Fruit fly (Drosophila melanogaster) whole organism, adult: Measurements from ENCODE around the gene Orct.

Experiments
- CG11617 ChIP-seq: fragments of 200-800 bp; sonication (Bioruptor generic); optimal IDR thresholded peaks from 2 replicates; lab custom pipeline; 2017; ENCODE audit warnings: mild to moderate bottlenecking, missing biosample characterization, missing genetic modification reagents, missing genetic modification characterization
- CG12768 ChIP-seq: fragments of 200-800 bp; sonication (Bioruptor generic); optimal IDR thresholded peaks from 2 replicates; lab custom pipeline; 2017; ENCODE audit warnings: missing biosample characterization, missing genetic modification characterization, mild to moderate bottlenecking, moderate library complexity, missing genetic modification reagents
- CG14711 ChIP-seq: fragments of 200-800 bp; sonication (Bioruptor generic); optimal IDR thresholded peaks from 2 replicates; lab custom pipeline; 2018; ENCODE audit warnings: missing biosample characterization, mild to moderate bottlenecking, missing genetic modification characterization, moderate library complexity
- CG1620 ChIP-seq: fragments of 200-800 bp; sonication (Bioruptor generic); optimal IDR thresholded peaks from 2 replicates; lab custom pipeline; 2016; ENCODE audit warnings: missing biosample characterization, missing genetic modification characterization
- CG33017 ChIP-seq: fragments of 200-800 bp; sonication (Bioruptor generic); optimal IDR thresholded peaks from 2 replicates; lab custom pipeline; 2018; ENCODE audit warnings: missing biosample characterization, mild to moderate bottlenecking, missing genetic modification characterization, moderate library complexity
- CG5204 ChIP-seq: fragments of 200-800 bp; sonication (Bioruptor generic); optimal IDR thresholded peaks from 2 replicates; lab custom pipeline; 2016; ENCODE audit warnings: missing biosample characterization, missing genetic modification characterization
- CG7045 ChIP-seq: fragments of 200-800 bp; sonication (Bioruptor generic); optimal IDR thresholded peaks from 2 replicates; lab custom pipeline; 2017; ENCODE audit warnings: missing biosample characterization, mild to moderate bottlenecking, missing genetic modification characterization
- CG7101 ChIP-seq: fragments of 200-800 bp; sonication (Bioruptor generic); optimal IDR thresholded peaks from 2 replicates; lab custom pipeline; 2018; ENCODE audit warnings: missing biosample characterization, mild to moderate bottlenecking, missing genetic modification characterization, moderate library complexity
- Clk ChIP-seq: fragments of 200-800 bp; sonication (Bioruptor generic); optimal IDR thresholded peaks from 2 replicates; lab custom pipeline; 2017; ENCODE audit warnings: missing biosample characterization, missing genetic modification characterization
- Crg-1 ChIP-seq: fragments of 200-800 bp; sonication (Bioruptor generic); optimal IDR thresholded peaks from 2 replicates; lab custom pipeline; 2016; ENCODE audit warnings: missing biosample characterization, missing genetic modification characterization
- Hr96 ChIP-seq: fragments of 200-800 bp; sonication (Bioruptor generic); optimal IDR thresholded peaks from 2 replicates; lab custom pipeline; 2016; ENCODE audit warnings: missing biosample characterization, missing genetic modification characterization
- Mnt ChIP-seq: fragments of 200-800 bp; sonication (Bioruptor generic); optimal IDR thresholded peaks from 2 replicates; lab custom pipeline; 2016; ENCODE audit warnings: missing biosample characterization, mild to moderate bottlenecking, missing genetic modification characterization
- bab1 ChIP-seq: fragments of 200-800 bp; sonication (Bioruptor generic); optimal IDR thresholded peaks from 3 replicates; lab custom pipeline; 2019; ENCODE audit warnings: missing biosample characterization, mild to moderate bottlenecking, missing genetic modification characterization, moderate library complexity
- cic ChIP-seq: fragments of 200-800 bp; sonication (Bioruptor generic); optimal IDR thresholded peaks from 2 replicates; lab custom pipeline; 2017; ENCODE audit warnings: missing biosample characterization, mild to moderate bottlenecking, missing genetic modification characterization, moderate library complexity
- cnc ChIP-seq, 2 experiments: fragments of >200 bp; optimal IDR thresholded peaks; 2 replicates each; lab custom pipeline; 2017
- kay ChIP-seq: fragments of 200-800 bp; sonication (Bioruptor generic); peaks from one replicate; lab custom pipeline; 2016; ENCODE audit warnings: missing biosample characterization, missing genetic modification characterization, borderline replicate concordance
- ovo ChIP-seq: fragments of 200-800 bp; sonication (Bioruptor generic); optimal IDR thresholded peaks from 2 replicates; lab custom pipeline; 2016; ENCODE audit warnings: missing biosample characterization, missing genetic modification characterization
- pad ChIP-seq: fragments of 200-800 bp; sonication (Bioruptor generic); optimal IDR thresholded peaks from 3 replicates; lab custom pipeline; 2017; ENCODE audit warnings: missing biosample characterization, missing genetic modification characterization, mild to moderate bottlenecking, moderate library complexity, missing genetic modification reagents
- tj ChIP-seq: fragments of 200-800 bp; sonication (Bioruptor generic); optimal IDR thresholded peaks from 3 replicates; lab custom pipeline; 2017; ENCODE audit warnings: missing biosample characterization, mild to moderate bottlenecking, missing genetic modification characterization, moderate library complexity
- toe ChIP-seq: fragments of 200-800 bp; sonication (Bioruptor generic); optimal IDR thresholded peaks from 2 replicates; lab custom pipeline; 2016; ENCODE audit warnings: missing biosample characterization, missing genetic modification characterization

Orct gene

dm6 chr3R:24258333-24258732 is 17.7 kb upstream of the Orct start:
- TF ChIP-seq kay (GFP tag; lab: Kevin White, UChicago) (no peak), Hr96 (GFP tag; lab: Kevin White, UChicago) (no peak), Clk (GFP tag; lab: Kevin White, UChicago) (no peak), cic (GFP tag; lab: Kevin White, UChicago) (no peak), CG1620 (GFP tag; lab: Kevin White, UChicago) (no peak), CG7101 (tag; lab: Kevin White, UChicago) (no peak), CG33017 (no peak), Mnt (GFP tag; lab: Kevin White, UChicago) (no peak), CG12768 (no peak), CG11617 (GFP tag; lab: Kevin White, UChicago) (no peak), ovo (GFP tag; lab: Kevin White, UChicago) (no peak), pad (GFP tag; lab: Kevin White, UChicago) (no peak), toe (no peak), tj (GFP tag; lab: Kevin White, UChicago) (no peak), bab1 (GFP tag; lab: Kevin White, UChicago) (no peak), CG5204 (GFP tag; lab: Kevin White, UChicago) (no peak), cnc (optimal IDR thresholded peaks at IDR 0.05; lab: Kevin White, UChicago) (no peak), CG14711 (tag; lab: Kevin White, UChicago) (no peak), Crg-1 (GFP tag; lab: Kevin White, UChicago) (no peak)

dm6 chr3R:24259278-24260040 is 16.6 kb upstream of the Orct start:
- peak; percentile 97 for TF ChIP-seq CG33017
- TF ChIP-seq Clk (GFP tag; lab: Kevin White, UChicago) = peak; percentile 94
- TF ChIP-seq CG14711 (tag; lab: Kevin White, UChicago) = peak; percentile 93
- TF ChIP-seq CG7101 (tag; lab: Kevin White, UChicago) = peak; percentile 97
- peak; percentile 80 for TF ChIP-seq Crg-1 (GFP tag; lab: Kevin White, UChicago)
- peak; percentile 74 for TF ChIP-seq tj (GFP tag; lab: Kevin White, UChicago)
- TF ChIP-seq CG7045 = peak; percentile 94
- no peak for TF ChIP-seq pad (GFP tag; lab: Kevin White, UChicago)
- TF ChIP-seq CG1620 (GFP tag; lab: Kevin White, UChicago) = peak; percentile 62
- peak; percentile 91 for TF ChIP-seq Hr96 (GFP tag; lab: Kevin White, UChicago)
- peak; percentile 94 for TF ChIP-seq bab1 (GFP tag; lab: Kevin White, UChicago)
- TF ChIP-seq cic (GFP tag; lab: Kevin White, UChicago) = peak; percentile 55
- peak; percentile 95 for TF ChIP-seq CG12768
- peak; percentile 69 for TF ChIP-seq Mnt (GFP tag; lab: Kevin White, UChicago)
- TF ChIP-seq CG11617 (GFP tag; lab: Kevin White, UChicago) = peak; percentile 89
- TF ChIP-seq toe = peak; percentile 83
- TF ChIP-seq CG5204 (GFP tag; lab: Kevin White, UChicago) = peak; percentile 91
- no peak for TF ChIP-seq cnc (optimal IDR thresholded peaks at IDR 0.05; lab: Kevin White, UChicago)
- TF ChIP-seq ovo (GFP tag; lab: Kevin White, UChicago) = peak; percentile 53
- TF ChIP-seq kay (GFP tag; lab: Kevin White, UChicago) = peak; percentile 84

DNA sequence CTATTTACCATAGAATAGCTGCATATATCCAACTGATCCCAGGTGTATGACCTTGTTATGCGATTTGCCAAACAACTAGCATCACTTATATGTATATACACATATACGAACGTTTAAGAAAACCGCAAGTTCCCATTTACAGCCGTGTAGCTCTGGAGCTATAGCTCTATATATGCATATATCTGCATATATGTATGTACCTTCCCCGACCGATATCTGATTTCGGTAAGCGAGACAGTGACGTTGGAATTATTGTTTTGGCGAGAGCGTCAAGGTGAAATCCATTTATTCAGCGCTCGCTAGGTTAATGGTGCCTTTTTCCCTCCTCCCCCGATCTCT is 16.1 kb upstream of the Orct start:
- TF ChIP-seq Hr96 (GFP tag; lab: Kevin White, UChicago) (no peak), tj (GFP tag; lab: Kevin White, UChicago) (peak; percentile 32), CG14711 (tag; lab: Kevin White, UChicago) (no peak), CG5204 (GFP tag; lab: Kevin White, UChicago) (no peak), CG11617 (GFP tag; lab: Kevin White, UChicago) (peak; percentile 35), toe (no peak), kay (GFP tag; lab: Kevin White, UChicago) (peak; percentile 69), Crg-1 (GFP tag; lab: Kevin White, UChicago) (peak; percentile 4), Clk (GFP tag; lab: Kevin White, UChicago) (no peak), cnc (optimal IDR thresholded peaks at IDR 0.05; lab: Kevin White, UChicago) (no peak), CG12768 (no peak), pad (GFP tag; lab: Kevin White, UChicago) (peak; percentile 90), CG7045 (no peak), CG1620 (GFP tag; lab: Kevin White, UChicago) (no peak), bab1 (GFP tag; lab: Kevin White, UChicago) (no peak)

dm6 chr3R:24260411-24260810 is 15.6 kb upstream of the Orct start:
- TF ChIP-seq kay (GFP tag; lab: Kevin White, UChicago) (peak; percentile 97), cnc (optimal IDR thresholded peaks at IDR 0.05; lab: Kevin White, UChicago) (no peak), toe (no peak)

DNA sequence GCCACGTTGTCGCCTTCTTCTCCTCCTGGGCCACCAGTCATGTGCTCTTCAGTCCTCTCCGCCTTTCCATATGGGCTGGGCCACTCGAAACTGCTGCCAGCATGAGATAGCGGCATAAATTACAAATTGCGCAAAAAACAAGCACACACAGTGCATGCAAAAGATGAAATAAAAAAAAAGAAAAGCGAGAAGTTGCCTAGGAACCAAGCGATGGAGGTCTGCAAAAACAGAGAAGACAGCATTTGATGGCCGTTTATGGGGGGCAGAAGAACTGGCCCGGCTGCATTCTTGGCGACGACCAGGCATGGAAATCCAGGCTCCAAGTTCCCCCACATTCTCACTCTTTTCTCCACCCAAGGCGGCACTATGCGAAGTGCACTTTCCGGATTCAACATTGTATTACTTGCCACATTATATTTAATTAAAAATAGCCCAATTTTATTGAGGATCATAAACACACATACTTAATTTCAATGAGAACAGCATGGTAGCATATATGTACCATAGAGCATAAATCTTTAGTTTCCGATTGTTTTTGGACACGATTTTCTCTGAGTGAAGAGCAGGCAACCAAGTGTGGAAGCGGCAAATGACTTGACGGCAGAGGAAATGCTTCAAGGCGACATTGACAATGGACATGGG is 14.6 kb upstream of the Orct start:
- no peak for TF ChIP-seq CG11617 (GFP tag; lab: Kevin White, UChicago)
- TF ChIP-seq tj (GFP tag; lab: Kevin White, UChicago) = no peak
- no peak for TF ChIP-seq CG1620 (GFP tag; lab: Kevin White, UChicago)
- TF ChIP-seq Clk (GFP tag; lab: Kevin White, UChicago) = no peak
- no peak for TF ChIP-seq toe
- no peak for TF ChIP-seq cnc (optimal IDR thresholded peaks at IDR 0.05; lab: Kevin White, UChicago)
- TF ChIP-seq Mnt (GFP tag; lab: Kevin White, UChicago) = no peak
- TF ChIP-seq CG14711 (tag; lab: Kevin White, UChicago) = no peak
- TF ChIP-seq kay (GFP tag; lab: Kevin White, UChicago) = no peak
